Worm (Caenorhabditis elegans) whole organism, L1 larva: ENCODE data around the gene ghi-1.

Source experiments
- C04F5.9 ChIP-seq: sonication (generic microtip); optimal IDR thresholded peaks from 2 replicates; lab custom pipeline; 2016; ENCODE audit warnings: missing genetic modification characterization, missing compliant biosample characterization
- C34B4.2 ChIP-seq: sonication (generic microtip); optimal IDR thresholded peaks from 2 replicates; lab custom pipeline; 2017; ENCODE audit warnings: mild to moderate bottlenecking, missing genetic modification characterization, missing compliant biosample characterization
- aha-1 ChIP-seq: fragments of 150-350 bp; optimal IDR thresholded peaks from 2 replicates; lab custom pipeline; 2014; ENCODE audit warnings: missing biosample characterization, missing genetic modification characterization
- aly-2 ChIP-seq: fragments of 150-350 bp; optimal IDR thresholded peaks from 2 replicates; lab custom pipeline; 2014; ENCODE audit warnings: missing biosample characterization, missing genetic modification characterization
- ama-1 ChIP-seq: fragments of 150-350 bp; optimal IDR thresholded peaks from 2 replicates; lab custom pipeline; 2014
- blmp-1 ChIP-seq: fragments of 150-350 bp; optimal IDR thresholded peaks from 2 replicates; lab custom pipeline; 2014; ENCODE audit warnings: missing biosample characterization, missing genetic modification characterization
- dpl-1 ChIP-seq, 3 experiments: fragments of 150-350 bp in 2 of 3; sonication (generic microtip) in 1 of 3; optimal IDR thresholded peaks; 2 replicates each; lab custom pipeline; 2014 to 2017; ENCODE audit warnings: missing biosample characterization in 3 of 3, missing genetic modification characterization in 3 of 3, missing genetic modification reagents in 3 of 3
- dsc-1 ChIP-seq: sonication (generic microtip); optimal IDR thresholded peaks from 2 replicates; lab custom pipeline; 2016; ENCODE audit warnings: mild to moderate bottlenecking, missing genetic modification characterization, missing compliant biosample characterization
- efl-1 ChIP-seq, 4 experiments: fragments of 150-350 bp; optimal IDR thresholded peaks in 3 of 4; peaks in 1 of 4; 1 replicate in 1 of 4; 2 replicates in 3 of 4; lab custom pipeline; 2014; ENCODE audit warnings: missing biosample characterization in 2 of 4, missing genetic modification characterization in 2 of 4, missing genetic modification reagents in 2 of 4
- egl-13 ChIP-seq: sonication (generic microtip); optimal IDR thresholded peaks from 2 replicates; lab custom pipeline; 2016; ENCODE audit warnings: missing genotype, missing genetic modification reagents, missing genetic modification characterization, missing compliant biosample characterization
- elt-3 ChIP-seq, 6 experiments: fragments of 150-350 bp in 1 of 6; sonication (generic microtip); optimal IDR thresholded peaks; 2 replicates each; lab custom pipeline; 2017 to 2018; ENCODE audit warnings: missing biosample characterization in 6 of 6, missing genetic modification characterization in 6 of 6, inconsistent platforms in 1 of 6
- ets-5 ChIP-seq: fragments of 200-800 bp; sonication (Bioruptor generic); IDR thresholded peaks from 2 replicates; pipeline ENCODE4 v1.3.6; 2022; ENCODE audit warnings: missing genetic modification characterization, missing compliant biosample characterization
- fkh-8 ChIP-seq: sonication (generic microtip); optimal IDR thresholded peaks from 2 replicates; lab custom pipeline; 2016; ENCODE audit warnings: mild to moderate bottlenecking, missing genetic modification characterization, missing compliant biosample characterization
- hlh-4 ChIP-seq: sonication (generic microtip); optimal IDR thresholded peaks from 2 replicates; lab custom pipeline; 2016; ENCODE audit warnings: mild to moderate bottlenecking, missing genetic modification characterization, missing compliant biosample characterization
- irx-1 ChIP-seq: sonication (generic microtip); optimal IDR thresholded peaks from 2 replicates; lab custom pipeline; 2016; ENCODE audit warnings: missing genetic modification characterization, missing compliant biosample characterization
- lin-13 ChIP-seq: fragments of 150-350 bp; optimal IDR thresholded peaks from 2 replicates; lab custom pipeline; 2014; ENCODE audit warnings: missing biosample characterization, missing genetic modification reagents, missing genetic modification characterization
- lin-14 ChIP-seq: fragments of 200-800 bp; sonication (Bioruptor generic); optimal IDR thresholded peaks from 2 replicates; lab custom pipeline; 2018; ENCODE audit warnings: mild to moderate bottlenecking, missing genetic modification characterization, moderate library complexity, missing compliant biosample characterization
- lin-15B ChIP-seq: fragments of 150-350 bp; sonication (generic microtip); optimal IDR thresholded peaks from 3 replicates; lab custom pipeline; 2014; ENCODE audit warnings: missing biosample characterization, missing genetic modification characterization
- lin-35 ChIP-seq, 2 experiments: fragments of 150-350 bp; optimal IDR thresholded peaks; 2 replicates each; lab custom pipeline; 2014; ENCODE audit warnings: missing biosample characterization in 2 of 2, missing genetic modification characterization in 2 of 2, missing genetic modification reagents in 2 of 2
- lsy-2 ChIP-seq, 2 experiments: fragments of 150-350 bp; optimal IDR thresholded peaks; 2 replicates each; lab custom pipeline; 2014; ENCODE audit warnings: missing biosample characterization in 2 of 2, missing genetic modification characterization in 2 of 2
- nhr-11 ChIP-seq: fragments of 150-350 bp; optimal IDR thresholded peaks from 2 replicates; lab custom pipeline; 2014; ENCODE audit warnings: missing biosample characterization, missing genetic modification characterization
- nhr-19 ChIP-seq: fragments of 200-800 bp; sonication (Bioruptor generic); conservative IDR thresholded peaks from 2 replicates; pipeline ENCODE4 v1.3.6; 2022; ENCODE audit warnings: missing genetic modification characterization, missing compliant biosample characterization
- nhr-71 ChIP-seq: sonication (generic microtip); optimal IDR thresholded peaks from 2 replicates; lab custom pipeline; 2016; ENCODE audit warnings: mild to moderate bottlenecking, missing genetic modification characterization, moderate library complexity, missing compliant biosample characterization
- nhr-84 ChIP-seq: sonication (generic microtip); optimal IDR thresholded peaks from 2 replicates; lab custom pipeline; 2017; ENCODE audit warnings: missing biosample characterization, missing genetic modification characterization
- nhr-85 ChIP-seq: sonication (generic microtip); peaks from one replicate; lab custom pipeline; 2016; ENCODE audit warnings: missing genetic modification characterization, inconsistent platforms, missing compliant biosample characterization
- pag-3 ChIP-seq: sonication (generic microtip); optimal IDR thresholded peaks from 2 replicates; lab custom pipeline; 2017; ENCODE audit warnings: missing genetic modification characterization, mild to moderate bottlenecking, missing compliant biosample characterization, antibody characterized with exemption, borderline replicate concordance; ENCODE audit not compliant: insufficient read depth
- pqm-1 ChIP-seq: sonication (generic microtip); optimal IDR thresholded peaks from 3 replicates; lab custom pipeline; 2017; ENCODE audit warnings: missing biosample characterization, missing genetic modification characterization
- snpc-4 ChIP-seq: fragments of 150-350 bp; optimal IDR thresholded peaks from 2 replicates; lab custom pipeline; 2014; ENCODE audit warnings: missing biosample characterization, missing genetic modification characterization
- sox-4 ChIP-seq: sonication (generic microtip); optimal IDR thresholded peaks from 2 replicates; lab custom pipeline; 2016; ENCODE audit warnings: missing genetic modification characterization, missing compliant biosample characterization
- unc-130 ChIP-seq: fragments of 150-350 bp; optimal IDR thresholded peaks from 2 replicates; lab custom pipeline; 2017; ENCODE audit warnings: missing biosample characterization, missing genetic modification characterization, inconsistent platforms
- unc-30 ChIP-seq: sonication (generic microtip); optimal IDR thresholded peaks from 2 replicates; lab custom pipeline; 2017; ENCODE audit warnings: missing biosample characterization, missing genetic modification characterization
- unc-98 ChIP-seq: fragments of 200-800 bp; sonication (Bioruptor generic); IDR thresholded peaks from 2 replicates; pipeline ENCODE4 v1.3.6; 2022; ENCODE audit warnings: missing genetic modification characterization, missing compliant biosample characterization
- zag-1 ChIP-seq: fragments of 150-350 bp; optimal IDR thresholded peaks from 2 replicates; lab custom pipeline; 2014; ENCODE audit warnings: missing biosample characterization, missing genetic modification characterization
- zip-4 ChIP-seq: fragments of 200-800 bp; sonication (Bioruptor generic); optimal IDR thresholded peaks from 2 replicates; lab custom pipeline; 2018; ENCODE audit warnings: mild to moderate bottlenecking, missing genetic modification characterization, moderate library complexity, missing compliant biosample characterization

Gene ghi-1

DNA sequence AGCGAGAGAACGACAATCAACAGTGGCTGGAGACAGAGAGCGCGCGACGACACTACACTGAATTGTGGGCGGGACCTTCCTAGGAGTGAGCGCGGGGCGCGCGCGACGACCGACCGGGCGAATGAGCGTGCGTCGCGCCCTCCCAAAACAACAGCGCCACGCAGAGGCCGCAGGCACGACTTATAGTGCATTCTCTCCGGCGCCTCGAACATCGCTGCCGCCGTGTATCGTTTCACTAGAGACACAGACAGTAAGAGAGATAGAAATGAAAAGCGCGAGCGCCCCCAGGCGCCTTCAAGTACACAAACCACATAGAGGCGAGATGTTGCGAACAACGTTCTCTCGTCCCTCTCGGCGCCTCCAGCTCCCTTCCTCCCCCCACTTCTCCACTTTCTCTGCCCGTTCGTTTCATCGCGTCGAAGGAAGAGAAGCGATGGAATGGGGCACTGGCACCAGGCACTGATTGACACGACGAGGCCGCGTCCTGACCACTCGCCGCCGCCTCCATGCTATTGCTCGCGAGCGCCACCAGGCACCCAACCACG is 26.6 kb upstream of the ghi-1 start (continued):
- TF ChIP-seq hlh-4 (no peak), nhr-11 (tag; lab: Kevin White, UChicago) (no peak)

DNA sequence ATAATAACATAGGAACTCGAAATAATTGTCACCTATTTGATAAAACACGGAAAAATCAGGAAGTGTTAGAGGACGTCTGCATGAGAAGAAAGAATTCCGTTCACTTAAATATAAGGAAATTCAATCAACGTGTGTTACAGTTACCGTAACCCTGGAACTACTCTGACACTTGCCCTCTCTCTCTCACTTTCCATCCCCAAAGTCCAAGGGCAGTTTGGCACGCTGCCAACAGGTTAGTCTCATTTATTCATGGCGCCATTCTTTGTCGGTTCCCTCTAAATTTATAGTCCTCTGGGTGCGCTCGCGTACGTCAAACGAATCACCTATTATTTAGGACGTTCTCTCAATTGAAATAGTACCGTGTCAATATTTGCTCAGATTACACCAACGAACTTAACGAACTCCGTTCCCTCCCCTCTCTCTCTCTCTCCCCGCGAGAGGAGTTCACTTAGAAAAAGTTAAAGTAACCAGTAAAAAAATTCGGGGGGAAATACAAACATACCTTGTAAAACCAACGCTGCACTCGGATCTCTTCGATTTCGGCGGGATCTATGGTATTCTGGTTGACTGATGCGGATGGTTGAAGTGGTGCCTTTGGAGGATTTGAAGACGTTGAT is 25.8 kb upstream of the ghi-1 start:
- no peak for TF ChIP-seq ama-1 (lab: Kevin White, UChicago)
- no peak for TF ChIP-seq hlh-4
- peak; percentile 67 for TF ChIP-seq nhr-85 (tag; lab: Kevin White, UChicago)
- no peak for TF ChIP-seq unc-130
- TF ChIP-seq sox-4: no peak
- TF ChIP-seq lsy-2 (tag; optimal IDR thresholded peaks at IDR 0.05; lab: Kevin White, UChicago): peak in 1 of 2 experiments; percentile 33
- no peak for TF ChIP-seq pag-3 (tag; lab: Kevin White, UChicago)
- no peak for TF ChIP-seq dsc-1 (tag; lab: Kevin White, UChicago)
- TF ChIP-seq efl-1 (optimal IDR thresholded peaks at IDR 0.05; lab: Kevin White, UChicago): no peak
- peak in 1 of 2 experiments; percentile 73 for TF ChIP-seq efl-1 (GFP tag; optimal IDR thresholded peaks at IDR 0.05 in 1 of 2; lab: Kevin White, UChicago)
- TF ChIP-seq C34B4.2 (tag; lab: Kevin White, UChicago): no peak

DNA sequence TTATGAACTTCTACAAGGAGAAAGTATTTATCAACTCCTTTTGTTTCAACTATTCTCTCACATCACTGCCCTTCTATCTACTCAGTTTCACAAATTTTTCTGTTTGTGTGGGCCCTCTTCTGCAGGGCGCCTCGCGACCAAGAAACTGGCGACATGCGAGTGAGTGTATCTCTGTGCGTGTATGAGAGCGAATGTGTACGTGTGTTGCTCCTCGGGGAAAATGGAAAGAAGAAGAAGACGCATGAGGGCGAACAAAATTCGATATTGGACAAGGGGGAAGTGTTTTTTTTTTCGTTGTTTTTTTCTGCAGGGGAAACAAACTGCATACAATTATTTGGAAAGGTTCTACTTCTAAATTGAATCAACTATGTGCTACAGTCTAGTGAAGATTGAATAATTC is 25.0 kb upstream of the ghi-1 start:
- TF ChIP-seq nhr-11 (tag; lab: Kevin White, UChicago): no peak
- TF ChIP-seq aly-2 (tag; lab: Kevin White, UChicago): peak; percentile 11
- peak; percentile 59 for TF ChIP-seq lin-14 (GFP tag; lab: Kevin White, UChicago)

DNA sequence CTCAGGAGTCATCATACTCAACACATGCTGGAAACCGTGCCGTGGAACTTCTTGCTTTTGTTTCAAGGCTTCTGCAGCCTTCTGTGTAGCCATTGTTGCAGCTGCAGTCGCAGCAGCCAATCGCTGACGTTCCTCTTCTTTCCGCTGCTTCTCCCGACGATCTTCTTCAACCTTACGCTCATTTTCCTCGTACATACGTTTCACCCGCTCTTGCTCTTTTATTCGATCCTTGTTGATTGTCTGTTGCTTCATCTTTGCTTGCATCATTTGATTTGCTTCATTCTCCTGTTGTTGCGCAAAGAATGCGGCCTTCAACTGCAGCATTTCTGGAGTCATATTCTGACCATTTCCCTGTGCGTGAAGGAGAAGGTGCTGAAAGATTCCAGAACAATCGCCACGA is 23.9 kb upstream of the ghi-1 start:
- TF ChIP-seq dpl-1 (GFP tag; optimal IDR thresholded peaks at IDR 0.05; lab: Kevin White, UChicago) (no peak), elt-3 (tag; optimal IDR thresholded peaks at IDR 0.05; lab: Kevin White, UChicago) (no peak), nhr-84 (tag; lab: Kevin White, UChicago) (no peak), nhr-19 (GFP tag; lab: Robert Waterston, UW) (no peak), unc-98 (GFP tag; lab: Robert Waterston, UW) (no peak), snpc-4 (tag; lab: Kevin White, UChicago) (no peak), unc-30 (tag; lab: Kevin White, UChicago) (no peak), zag-1 (tag; lab: Kevin White, UChicago) (no peak), nhr-71 (tag; lab: Kevin White, UChicago) (no peak), lin-13 (GFP tag; lab: Kevin White, UChicago) (no peak), lin-35 (GFP tag; optimal IDR thresholded peaks at IDR 0.05; lab: Kevin White, UChicago) (no peak), blmp-1 (tag; lab: Kevin White, UChicago) (no peak), zip-4 (GFP tag; lab: Kevin White, UChicago) (no peak)

DNA sequence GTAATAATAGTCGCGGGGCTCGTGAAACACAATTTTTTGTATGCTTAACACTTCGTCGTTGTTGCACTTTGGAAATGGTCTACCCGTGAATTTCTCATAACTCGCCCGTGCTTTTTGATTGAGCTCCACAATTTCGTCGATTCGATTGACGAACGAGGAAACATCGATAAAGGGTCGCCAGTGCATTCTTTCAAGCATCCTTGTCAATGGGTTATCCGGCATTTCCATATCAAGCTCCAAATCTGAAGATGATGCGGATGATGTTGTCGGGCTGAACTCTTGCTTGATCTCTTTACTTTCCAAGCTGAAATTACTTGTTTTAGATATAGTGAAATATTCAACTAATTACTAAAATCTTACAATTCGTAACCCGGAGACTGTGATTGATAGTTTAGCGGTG is 18.6 kb upstream of the ghi-1 start:
- no peak for TF ChIP-seq C04F5.9 (tag; lab: Kevin White, UChicago)
- TF ChIP-seq irx-1 (tag; lab: Kevin White, UChicago): no peak
- no peak for TF ChIP-seq egl-13 (tag; lab: Kevin White, UChicago)
- TF ChIP-seq aha-1 (tag; lab: Kevin White, UChicago): no peak
- no peak for TF ChIP-seq ets-5 (GFP tag; lab: Robert Waterston, UW)
- no peak for TF ChIP-seq pqm-1 (tag; lab: Kevin White, UChicago)
- TF ChIP-seq lin-15B (tag; lab: Kevin White, UChicago): no peak
- TF ChIP-seq fkh-8 (tag; lab: Kevin White, UChicago): no peak
